Worm (Caenorhabditis elegans) whole organism, midembryonic: ENCODE data around the gene C14B1.3.

Experiments
- T22C8.4 ChIP-seq: fragments of 200-800 bp; sonication (Bioruptor generic); IDR thresholded peaks from 2 replicates; pipeline ENCODE4 v1.3.6; 2022; ENCODE audit warnings: missing genetic modification characterization, missing compliant biosample characterization
- cog-1 ChIP-seq: sonication (generic microtip); optimal IDR thresholded peaks from 2 replicates; lab custom pipeline; 2016; ENCODE audit warnings: missing genetic modification characterization, missing compliant biosample characterization
- flt-1 ChIP-seq: fragments of 200-800 bp; sonication (Bioruptor generic); IDR thresholded peaks from 2 replicates; pipeline ENCODE4 v1.3.6; 2022; ENCODE audit warnings: missing genetic modification characterization, missing compliant biosample characterization
- klf-2 ChIP-seq: fragments of 200-800 bp; sonication (Bioruptor generic); conservative IDR thresholded peaks from 2 replicates; pipeline ENCODE4 v1.3.6; 2022; ENCODE audit warnings: missing genetic modification reagents, missing genetic modification characterization, missing compliant biosample characterization
- med-1 ChIP-seq: sonication (generic microtip); optimal IDR thresholded peaks from 2 replicates; lab custom pipeline; 2017; ENCODE audit warnings: missing genetic modification characterization, mild to moderate bottlenecking, missing compliant biosample characterization, antibody characterized with exemption, missing genetic modification reagents; ENCODE audit not compliant: insufficient read depth
- ref-1 ChIP-seq: fragments of 200-800 bp; sonication (Bioruptor generic); conservative IDR thresholded peaks from 2 replicates; pipeline ENCODE4 v1.3.6; 2022; ENCODE audit warnings: missing genetic modification reagents, missing genetic modification characterization, missing compliant biosample characterization
- tab-1 ChIP-seq: fragments of 200-800 bp; sonication (Bioruptor generic); IDR thresholded peaks from 2 replicates; pipeline ENCODE4 v1.3.6; 2022; ENCODE audit warnings: missing genetic modification characterization, missing compliant biosample characterization
- ztf-23 ChIP-seq: fragments of 200-800 bp; sonication (Bioruptor generic); IDR thresholded peaks from 2 replicates; pipeline ENCODE4 v1.3.6; 2022; ENCODE audit warnings: missing genetic modification reagents, missing genetic modification characterization, missing compliant biosample characterization
- ztf-29 ChIP-seq: fragments of 200-800 bp; sonication (Bioruptor generic); IDR thresholded peaks from 2 replicates; pipeline ENCODE4 v1.3.6; 2022; ENCODE audit warnings: missing genetic modification reagents, missing genetic modification characterization, missing compliant biosample characterization

The C14B1.3 gene

ce11 chrIII:3709030-3709429, 5.7 kb downstream of the C14B1.3 start, which contains the start of gene alkb-8:
alkb-8 (plus strand) TSS chrIII:3709330.
- TF ChIP-seq flt-1 (GFP tag; lab: Robert Waterston, UW) (no peak), ref-1 (GFP tag; lab: Robert Waterston, UW) (no peak), ztf-23 (GFP tag; lab: Robert Waterston, UW) (no peak), cog-1 (tag; lab: Kevin White, UChicago) (no peak), ztf-29 (no peak), tab-1 (no peak), T22C8.4 (GFP tag; lab: Robert Waterston, UW) (no peak), klf-2 (GFP tag; lab: Robert Waterston, UW) (no peak), med-1 (GFP tag; lab: Kevin White, UChicago) (no peak)

ce11 chrIII:3713163-3713562, 9.8 kb downstream of the C14B1.3 start, which contains the start of gene nrde-1:
nrde-1 (plus strand) TSS chrIII:3713463.
- no peak for TF ChIP-seq klf-2 (GFP tag; lab: Robert Waterston, UW)
- no peak for TF ChIP-seq ztf-29
- TF ChIP-seq ztf-23 (GFP tag; lab: Robert Waterston, UW): no peak
- TF ChIP-seq flt-1 (GFP tag; lab: Robert Waterston, UW): no peak

ce11 chrIII:3716073-3716659, 12.8 kb downstream of the C14B1.3 start:
- no peak for TF ChIP-seq flt-1 (GFP tag; lab: Robert Waterston, UW)
- TF ChIP-seq T22C8.4 (GFP tag; lab: Robert Waterston, UW): no peak
- TF ChIP-seq ztf-29: no peak
- 0 out of 2 replicates have a peak, but pooled peaks have one; percentile 51 for TF ChIP-seq klf-2 (GFP tag; lab: Robert Waterston, UW)
- no peak for TF ChIP-seq tab-1
- 0 out of 2 replicates have a peak, but pooled peaks have one; percentile 32 for TF ChIP-seq ztf-23 (GFP tag; lab: Robert Waterston, UW)
- no peak for TF ChIP-seq ref-1 (GFP tag; lab: Robert Waterston, UW)
- no peak for TF ChIP-seq med-1 (GFP tag; lab: Kevin White, UChicago)
- TF ChIP-seq cog-1 (tag; lab: Kevin White, UChicago): peak; percentile 24

ce11 chrIII:3719564-3719963, 16.2 kb downstream of the C14B1.3 start, which contains the start of gene C14B1.8:
C14B1.8 (minus strand) TSS chrIII:3719680.
- no peak for TF ChIP-seq ztf-29
- no peak for TF ChIP-seq T22C8.4 (GFP tag; lab: Robert Waterston, UW)
- no peak for TF ChIP-seq tab-1
- TF ChIP-seq cog-1 (tag; lab: Kevin White, UChicago): no peak
- TF ChIP-seq flt-1 (GFP tag; lab: Robert Waterston, UW): no peak
- TF ChIP-seq klf-2 (GFP tag; lab: Robert Waterston, UW): no peak
- TF ChIP-seq ref-1 (GFP tag; lab: Robert Waterston, UW): no peak
- no peak for TF ChIP-seq med-1 (GFP tag; lab: Kevin White, UChicago)
- TF ChIP-seq ztf-23 (GFP tag; lab: Robert Waterston, UW): no peak

ce11 chrIII:3723726-3724125, 20.4 kb downstream of the C14B1.3 start:
- TF ChIP-seq T22C8.4 (GFP tag; lab: Robert Waterston, UW) (no peak), tab-1 (no peak), cog-1 (tag; lab: Kevin White, UChicago) (no peak), med-1 (GFP tag; lab: Kevin White, UChicago) (no peak), flt-1 (GFP tag; lab: Robert Waterston, UW) (no peak), klf-2 (GFP tag; lab: Robert Waterston, UW) (no peak), ref-1 (GFP tag; lab: Robert Waterston, UW) (no peak), ztf-23 (GFP tag; lab: Robert Waterston, UW) (no peak), ztf-29 (no peak)

ce11 chrIII:3724880-3725279, 21.5 kb downstream of the C14B1.3 start, which contains the start of gene C14B1.12:
C14B1.12 (minus strand) TSS chrIII:3724980.
- no peak for TF ChIP-seq ztf-29
- TF ChIP-seq tab-1: no peak
- TF ChIP-seq ztf-23 (GFP tag; lab: Robert Waterston, UW): no peak
- no peak for TF ChIP-seq klf-2 (GFP tag; lab: Robert Waterston, UW)
- TF ChIP-seq med-1 (GFP tag; lab: Kevin White, UChicago): no peak
- no peak for TF ChIP-seq flt-1 (GFP tag; lab: Robert Waterston, UW)
- no peak for TF ChIP-seq ref-1 (GFP tag; lab: Robert Waterston, UW)
- no peak for TF ChIP-seq cog-1 (tag; lab: Kevin White, UChicago)
- no peak for TF ChIP-seq T22C8.4 (GFP tag; lab: Robert Waterston, UW)

- no peak for TF ChIP-seq T22C8.4 (GFP tag; lab: Robert Waterston, UW)
- no peak for TF ChIP-seq tab-1
- TF ChIP-seq ref-1 (GFP tag; lab: Robert Waterston, UW): no peak
- no peak for TF ChIP-seq klf-2 (GFP tag; lab: Robert Waterston, UW)
- TF ChIP-seq ztf-29: no peak
- no peak for TF ChIP-seq cog-1 (tag; lab: Kevin White, UChicago)
- no peak for TF ChIP-seq ztf-23 (GFP tag; lab: Robert Waterston, UW)
- TF ChIP-seq med-1 (GFP tag; lab: Kevin White, UChicago): no peak
- TF ChIP-seq flt-1 (GFP tag; lab: Robert Waterston, UW): no peak
Observed at ce11 chrIII:3726443-3726842, 23.1 kb downstream of the C14B1.3 start, which contains the start of gene gldi-5. gldi-5 (minus strand) TSS chrIII:3726500.

- TF ChIP-seq klf-2 (GFP tag; lab: Robert Waterston, UW): no peak
- TF ChIP-seq ref-1 (GFP tag; lab: Robert Waterston, UW): no peak
- no peak for TF ChIP-seq flt-1 (GFP tag; lab: Robert Waterston, UW)
- TF ChIP-seq med-1 (GFP tag; lab: Kevin White, UChicago): no peak
- TF ChIP-seq tab-1: no peak
- TF ChIP-seq ztf-29: no peak
- TF ChIP-seq T22C8.4 (GFP tag; lab: Robert Waterston, UW): no peak
- TF ChIP-seq cog-1 (tag; lab: Kevin White, UChicago): no peak
- no peak for TF ChIP-seq ztf-23 (GFP tag; lab: Robert Waterston, UW)
Observed at ce11 chrIII:3729520-3729919, 26.2 kb downstream of the C14B1.3 start, which contains the start of gene F34D10.9. F34D10.9 (minus strand) TSS chrIII:3729620.

- TF ChIP-seq T22C8.4 (GFP tag; lab: Robert Waterston, UW) (no peak), flt-1 (GFP tag; lab: Robert Waterston, UW) (no peak), ref-1 (GFP tag; lab: Robert Waterston, UW) (no peak), klf-2 (GFP tag; lab: Robert Waterston, UW) (no peak), med-1 (GFP tag; lab: Kevin White, UChicago) (no peak), ztf-23 (GFP tag; lab: Robert Waterston, UW) (no peak), ztf-29 (no peak)
Observed at ce11 chrIII:3730475-3730874, 27.1 kb downstream of the C14B1.3 start, which contains the start of gene F34D10.8. F34D10.8 (plus strand) TSS chrIII:3730775.
